Fruit fly (Drosophila melanogaster) whole organism, pupa: ENCODE results near the gene CG32099.

Source experiments
- CG12605 ChIP-seq: fragments of 200-800 bp; sonication (Bioruptor generic); IDR thresholded peaks from 2 replicates; pipeline ENCODE4 v1.3.6; 2022; ENCODE audit warnings: missing biosample characterization, missing genetic modification characterization
- CG4496 ChIP-seq: fragments of 200-800 bp; sonication (Bioruptor generic); IDR thresholded peaks from 3 replicates; pipeline ENCODE4 v1.3.6; 2022; ENCODE audit warnings: missing biosample characterization, missing genetic modification characterization
- CG8159 ChIP-seq: fragments of 200-800 bp; sonication (Bioruptor generic); optimal IDR thresholded peaks from 3 replicates; lab custom pipeline; 2018; ENCODE audit warnings: missing biosample characterization, mild to moderate bottlenecking, missing genetic modification characterization, moderate library complexity
- D1 ChIP-seq: fragments of 200-800 bp; sonication (Bioruptor generic); optimal IDR thresholded peaks from 2 replicates; lab custom pipeline; 2018; ENCODE audit warnings: missing biosample characterization, mild to moderate bottlenecking, missing genetic modification characterization, moderate library complexity
- EcR ChIP-seq: fragments of 200-800 bp; sonication (Bioruptor generic); optimal IDR thresholded peaks from 3 replicates; lab custom pipeline; 2019; ENCODE audit warnings: missing biosample characterization, missing genetic modification characterization, mild to moderate bottlenecking, moderate library complexity, missing genetic modification reagents
- Ets98B ChIP-seq: fragments of 200-800 bp; sonication (Bioruptor generic); IDR thresholded peaks from 2 replicates; pipeline ENCODE4 v1.3.6; 2022; ENCODE audit warnings: missing biosample characterization, missing genetic modification characterization
- Snoo ChIP-seq: fragments of 200-800 bp; sonication (Bioruptor generic); optimal IDR thresholded peaks from 3 replicates; lab custom pipeline; 2017; ENCODE audit warnings: missing biosample characterization, mild to moderate bottlenecking, missing genetic modification characterization, inconsistent platforms
- fd96Ca ChIP-seq: fragments of 200-800 bp; sonication (Bioruptor generic); IDR thresholded peaks from 3 replicates; pipeline ENCODE4 v1.3.6; 2022; ENCODE audit warnings: missing biosample characterization, missing genetic modification characterization

- TF ChIP-seq CG8159 (tag; lab: Kevin White, UChicago) (no peak), CG12605 (GFP tag; lab: Robert Waterston, UW) (no peak), Ets98B (no peak), EcR (no peak), CG4496 (GFP tag; lab: Robert Waterston, UW) (no peak), Snoo (tag; lab: Kevin White, UChicago) (no peak), D1 (tag; lab: Kevin White, UChicago) (no peak), fd96Ca (GFP tag; lab: Robert Waterston, UW) (no peak)
Measured at dm6 chr3L:12119875-12120485, 29.1 kb upstream of the CG32099 start, which contains the start of gene CG11560.
